Fruit fly (Drosophila melanogaster) whole organism, embryonic: ENCODE data around the gene CG4972.
A peak's percentile ranks its signal among the peaks of the same experiment; 100 is the strongest.

Source experiments
- Bgb ChIP-seq: fragments of 200-800 bp; sonication (Bioruptor generic); IDR thresholded peaks from 2 replicates; pipeline ENCODE4 v1.3.6; 2022; ENCODE audit warnings: missing biosample characterization, missing genetic modification characterization; ENCODE audit not compliant: partially characterized antibody
- CG11696 ChIP-seq: fragments of 200-800 bp; sonication (Bioruptor generic); IDR thresholded peaks from 2 replicates; pipeline ENCODE4 v1.3.6; 2022; ENCODE audit warnings: missing biosample characterization, missing genetic modification characterization
- CG14860 ChIP-seq: fragments of 200-800 bp; sonication (Bioruptor generic); IDR thresholded peaks from 3 replicates; pipeline ENCODE4 v1.3.6; 2022; ENCODE audit warnings: missing biosample characterization, missing genetic modification characterization; ENCODE audit not compliant: partially characterized antibody
- CG15514 ChIP-seq: fragments of 200-800 bp; sonication (Bioruptor generic); optimal IDR thresholded peaks from 3 replicates; lab custom pipeline; 2017; ENCODE audit warnings: missing biosample characterization, missing genetic modification characterization, mild to moderate bottlenecking, moderate library complexity, missing genetic modification reagents
- CG17385 ChIP-seq: fragments of 200-800 bp; sonication (Bioruptor generic); optimal IDR thresholded peaks from 3 replicates; lab custom pipeline; 2018; ENCODE audit warnings: missing biosample characterization, mild to moderate bottlenecking, missing genetic modification characterization
- CG17802 ChIP-seq: fragments of 200-800 bp; sonication (Bioruptor generic); optimal IDR thresholded peaks from 2 replicates; lab custom pipeline; 2018; ENCODE audit warnings: missing biosample characterization, mild to moderate bottlenecking, missing genetic modification characterization, moderate library complexity
- CG17912 ChIP-seq: fragments of 200-800 bp; sonication (Bioruptor generic); optimal IDR thresholded peaks from 2 replicates; lab custom pipeline; 2018; ENCODE audit warnings: missing biosample characterization, mild to moderate bottlenecking, missing genetic modification characterization
- CG1832 ChIP-seq: fragments of 200-800 bp; sonication (Bioruptor generic); optimal IDR thresholded peaks from 2 replicates; lab custom pipeline; 2017; ENCODE audit warnings: missing biosample characterization, mild to moderate bottlenecking, missing genetic modification characterization, inconsistent platforms
- CG18764 ChIP-seq: fragments of 200-800 bp; sonication (Bioruptor generic); optimal IDR thresholded peaks from 3 replicates; lab custom pipeline; 2016; ENCODE audit warnings: missing biosample characterization, missing genetic modification characterization
- CG3065 ChIP-seq: fragments of 200-800 bp; sonication (Bioruptor generic); optimal IDR thresholded peaks from 2 replicates; lab custom pipeline; 2016; ENCODE audit warnings: missing biosample characterization, missing genetic modification characterization
- CG31365 ChIP-seq: fragments of 200-800 bp; sonication (Bioruptor generic); optimal IDR thresholded peaks from 2 replicates; lab custom pipeline; 2018; ENCODE audit warnings: missing biosample characterization, mild to moderate bottlenecking, missing genetic modification characterization
- CG33557 ChIP-seq: fragments of 200-800 bp; sonication (Bioruptor generic); optimal IDR thresholded peaks from 2 replicates; lab custom pipeline; 2019; ENCODE audit warnings: missing biosample characterization, mild to moderate bottlenecking, missing genetic modification characterization, moderate library complexity
- CG4730 ChIP-seq: fragments of 200-800 bp; sonication (Bioruptor generic); IDR thresholded peaks from 2 replicates; pipeline ENCODE4 v1.3.6; 2022; ENCODE audit warnings: missing biosample characterization, missing genetic modification characterization
- CG5245 ChIP-seq: fragments of 200-800 bp; sonication (Bioruptor generic); optimal IDR thresholded peaks from 3 replicates; lab custom pipeline; 2016; ENCODE audit warnings: missing biosample characterization, missing genetic modification characterization
- CG6791 ChIP-seq: fragments of 200-800 bp; sonication (Bioruptor generic); IDR thresholded peaks from 3 replicates; pipeline ENCODE4 v1.3.6; 2022; ENCODE audit warnings: missing biosample characterization, missing genetic modification characterization; ENCODE audit not compliant: partially characterized antibody
- CG8765 ChIP-seq: fragments of 200-800 bp; sonication (Bioruptor generic); IDR thresholded peaks from 2 replicates; pipeline ENCODE4 v1.3.6; 2022; ENCODE audit warnings: missing biosample characterization, missing genetic modification characterization
- CG8924 ChIP-seq: fragments of 200-800 bp; optimal IDR thresholded peaks from 3 replicates; lab custom pipeline; 2019; ENCODE audit warnings: missing biosample characterization, mild to moderate bottlenecking, missing genetic modification characterization, moderate library complexity
- CG9215 ChIP-seq: fragments of 200-800 bp; sonication (Bioruptor generic); IDR thresholded peaks from 2 replicates; pipeline ENCODE4 v1.3.6; 2022; ENCODE audit warnings: missing biosample characterization, missing genetic modification characterization
- Chrac-16 ChIP-seq: fragments of 200-800 bp; sonication (Bioruptor generic); optimal IDR thresholded peaks from 3 replicates; lab custom pipeline; 2016; ENCODE audit warnings: missing biosample characterization, missing genetic modification characterization
- CoRest ChIP-seq: fragments of 200-800 bp; sonication (Bioruptor generic); optimal IDR thresholded peaks from 3 replicates; lab custom pipeline; 2018; ENCODE audit warnings: missing biosample characterization, mild to moderate bottlenecking, missing genetic modification characterization, moderate library complexity
- D19A ChIP-seq: fragments of 200-800 bp; optimal IDR thresholded peaks from 3 replicates; lab custom pipeline; 2019; ENCODE audit warnings: missing biosample characterization, mild to moderate bottlenecking, missing genetic modification characterization, moderate library complexity
- Dbx ChIP-seq: fragments of 200-800 bp; sonication (Bioruptor generic); IDR thresholded peaks from 3 replicates; pipeline ENCODE4 v1.3.6; 2022; ENCODE audit warnings: missing biosample characterization, missing genetic modification characterization
- Dfd ChIP-seq, 2 experiments: fragments of >200 bp; optimal IDR thresholded peaks; 2 replicates each; lab custom pipeline; 2017; ENCODE audit warnings: missing biosample characterization in 2 of 2, missing genetic modification characterization in 2 of 2
- E2f1 ChIP-seq: fragments of 200-800 bp; sonication (Bioruptor generic); IDR thresholded peaks from 2 replicates; pipeline ENCODE4 v1.3.6; 2022; ENCODE audit warnings: missing biosample characterization, missing genetic modification characterization
- Fer3 ChIP-seq: fragments of 200-800 bp; sonication (Bioruptor generic); optimal IDR thresholded peaks from 2 replicates; lab custom pipeline; 2018; ENCODE audit warnings: missing biosample characterization, mild to moderate bottlenecking, missing genetic modification characterization, moderate library complexity
- Hr39 ChIP-seq: fragments of >200 bp; optimal IDR thresholded peaks from 2 replicates; lab custom pipeline; 2017
- Med ChIP-seq: fragments of 200-800 bp; sonication (Bioruptor generic); peaks from one replicate; lab custom pipeline; 2016; ENCODE audit warnings: missing biosample characterization, missing genetic modification characterization, mild to moderate bottlenecking, inconsistent platforms, moderate library complexity
- Sox102F ChIP-seq: fragments of 200-800 bp; sonication (Bioruptor generic); optimal IDR thresholded peaks from 2 replicates; lab custom pipeline; 2018; ENCODE audit warnings: missing biosample characterization, mild to moderate bottlenecking, missing genetic modification characterization, moderate library complexity
- Spps ChIP-seq: fragments of 200-800 bp; sonication (Bioruptor generic); optimal IDR thresholded peaks from 2 replicates; lab custom pipeline; 2018; ENCODE audit warnings: missing biosample characterization, mild to moderate bottlenecking, missing genetic modification characterization
- Tbp ChIP-seq: fragments of >200 bp; optimal IDR thresholded peaks from 2 replicates; lab custom pipeline; 2018; ENCODE audit warnings: missing biosample characterization, missing genetic modification characterization
- Usf ChIP-seq: fragments of 200-800 bp; sonication (Bioruptor generic); optimal IDR thresholded peaks from 2 replicates; lab custom pipeline; 2017; ENCODE audit warnings: missing genotype, missing biosample characterization, missing genetic modification characterization
- ap ChIP-seq: fragments of 200-800 bp; sonication (Bioruptor generic); IDR thresholded peaks from 2 replicates; pipeline ENCODE4 v1.3.6; 2022; ENCODE audit warnings: missing biosample characterization, missing genetic modification characterization
- caup ChIP-seq: fragments of 200-800 bp; sonication (Bioruptor generic); optimal IDR thresholded peaks from 3 replicates; lab custom pipeline; 2017; ENCODE audit warnings: missing biosample characterization, mild to moderate bottlenecking, missing genetic modification characterization, moderate library complexity; ENCODE audit not compliant: severe bottlenecking
- crp ChIP-seq, 2 experiments: fragments of 200-800 bp; sonication (Bioruptor generic); optimal IDR thresholded peaks; 2 replicates in 1 of 2; 3 replicates in 1 of 2; lab custom pipeline; 2017; ENCODE audit warnings: missing biosample characterization in 2 of 2, missing genetic modification characterization in 2 of 2, mild to moderate bottlenecking in 1 of 2, moderate library complexity in 1 of 2
- dm ChIP-seq: fragments of 200-800 bp; sonication (Bioruptor generic); optimal IDR thresholded peaks from 3 replicates; lab custom pipeline; 2016; ENCODE audit warnings: missing biosample characterization, missing genetic modification characterization
- fd102C ChIP-seq: fragments of 200-800 bp; sonication (Bioruptor generic); optimal IDR thresholded peaks from 2 replicates; lab custom pipeline; 2018; ENCODE audit warnings: missing biosample characterization, mild to moderate bottlenecking, missing genetic modification characterization, moderate library complexity
- gsb-n ChIP-seq: fragments of 200-800 bp; sonication (Bioruptor generic); optimal IDR thresholded peaks from 3 replicates; lab custom pipeline; 2018; ENCODE audit warnings: missing biosample characterization, mild to moderate bottlenecking, missing genetic modification characterization
- onecut ChIP-seq: fragments of 200-800 bp; sonication (Bioruptor generic); IDR thresholded peaks from 2 replicates; pipeline ENCODE4 v1.3.6; 2022; ENCODE audit warnings: missing biosample characterization, missing genetic modification characterization
- pan ChIP-seq, 4 experiments: fragments of >200 bp in 3 of 4; fragments of 200-800 bp in 1 of 4; sonication (Bioruptor generic) in 1 of 4; optimal IDR thresholded peaks in 3 of 4; IDR thresholded peaks in 1 of 4; 2 replicates each; pipeline versions ENCODE4 v1.3.6 to Lab custom; 2017 to 2022; ENCODE audit warnings: missing biosample characterization in 2 of 4, missing genetic modification characterization in 2 of 4, mixed read lengths in 1 of 4
- pfk ChIP-seq: fragments of 200-800 bp; sonication (Bioruptor generic); optimal IDR thresholded peaks from 2 replicates; lab custom pipeline; 2018; ENCODE audit warnings: missing biosample characterization, mild to moderate bottlenecking, missing genetic modification characterization, moderate library complexity
- pzg ChIP-seq: fragments of 200-800 bp; sonication (Bioruptor generic); optimal IDR thresholded peaks from 3 replicates; lab custom pipeline; 2018; ENCODE audit warnings: missing biosample characterization, mild to moderate bottlenecking, missing genetic modification characterization, moderate library complexity
- rib ChIP-seq: fragments of 200-800 bp; sonication (Bioruptor generic); IDR thresholded peaks from 2 replicates; pipeline ENCODE4 v1.3.6; 2022; ENCODE audit warnings: missing biosample characterization, missing genetic modification characterization
- run ChIP-seq: fragments of 200-800 bp; sonication (Bioruptor generic); optimal IDR thresholded peaks from 3 replicates; lab custom pipeline; 2018; ENCODE audit warnings: missing biosample characterization, mild to moderate bottlenecking, missing genetic modification characterization
- schlank ChIP-seq: fragments of 200-800 bp; sonication (Bioruptor generic); optimal IDR thresholded peaks from 2 replicates; lab custom pipeline; 2018; ENCODE audit warnings: missing biosample characterization, mild to moderate bottlenecking, missing genetic modification characterization
- sim ChIP-seq: fragments of 200-800 bp; sonication (Bioruptor generic); IDR thresholded peaks from 2 replicates; pipeline ENCODE4 v1.3.6; 2022; ENCODE audit warnings: missing biosample characterization, missing genetic modification characterization
- sna ChIP-seq: fragments of 200-800 bp; sonication (Bioruptor generic); IDR thresholded peaks from 2 replicates; pipeline ENCODE4 v1.3.6; 2022; ENCODE audit warnings: missing biosample characterization, missing genetic modification characterization; ENCODE audit not compliant: partially characterized antibody
- tgo ChIP-seq: fragments of 200-800 bp; sonication (Bioruptor generic); IDR thresholded peaks from 3 replicates; pipeline ENCODE4 v1.3.6; 2022; ENCODE audit warnings: missing biosample characterization, missing genetic modification characterization
- tll ChIP-seq, 2 experiments: fragments of 200-800 bp in 1 of 2; fragments of >200 bp in 1 of 2; sonication (Bioruptor generic) in 1 of 2; optimal IDR thresholded peaks; 2 replicates each; lab custom pipeline; 2017 to 2019; ENCODE audit warnings: missing biosample characterization in 2 of 2, missing genetic modification characterization in 2 of 2, mild to moderate bottlenecking in 1 of 2, moderate library complexity in 1 of 2
- trem ChIP-seq: fragments of 200-800 bp; optimal IDR thresholded peaks from 3 replicates; lab custom pipeline; 2019; ENCODE audit warnings: missing biosample characterization, mild to moderate bottlenecking, missing genetic modification characterization, moderate library complexity

The CG4972 gene

DNA sequence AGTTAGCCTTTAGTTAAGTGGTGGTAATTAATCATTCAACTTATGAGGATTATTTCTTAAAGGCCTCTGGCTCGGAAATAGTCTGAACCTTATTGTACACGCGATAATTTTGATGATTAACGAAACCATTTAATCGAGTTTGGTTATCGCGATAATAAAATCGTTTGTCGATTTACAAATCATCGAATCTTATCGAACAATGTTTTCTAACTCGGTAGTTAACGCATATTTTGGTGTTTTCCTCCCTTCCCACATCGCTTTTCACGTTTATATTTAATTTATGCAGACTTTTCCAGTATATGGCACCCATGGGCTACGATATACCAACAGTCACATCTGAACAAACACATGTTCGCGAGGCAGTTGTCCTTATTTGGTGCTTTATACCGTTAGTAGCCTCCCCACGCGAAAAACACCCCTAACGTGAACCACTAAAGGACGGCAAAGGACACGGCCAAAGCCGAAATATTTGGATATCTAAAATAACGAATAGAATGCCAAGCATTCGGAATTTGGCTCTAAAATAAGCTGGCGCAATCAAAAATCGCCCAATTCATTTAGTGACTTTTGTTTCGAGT lies 29.5 kb downstream of the CG4972 start, which contains the start of gene Frmd5 (continued):
- TF ChIP-seq sim (GFP tag; lab: Robert Waterston, UW) (no peak), Bgb (GFP tag; lab: Robert Waterston, UW) (0 out of 2 replicates have a peak, but pooled peaks have one; percentile 7), Med (GFP tag; lab: Kevin White, UChicago) (peak; percentile 23), pan (optimal IDR thresholded peaks at IDR 0.05; lab: Kevin White, UChicago) (no peak), pan (GFP tag; optimal IDR thresholded peaks at IDR 0.05 in 1 of 2, IDR thresholded peaks at IDR 0.05 in 1 of 2) (no peak), tll (GFP tag; optimal IDR thresholded peaks at IDR 0.05; lab: Kevin White, UChicago) (no peak), crp (GFP tag; optimal IDR thresholded peaks at IDR 0.05; lab: Kevin White, UChicago) (peak in 1 of 2 experiments; percentile 54), Hr39 (no peak), CG4730 (GFP tag; lab: Robert Waterston, UW) (no peak), CG5245 (GFP tag; lab: Kevin White, UChicago) (no peak), Tbp (GFP tag; lab: Kevin White, UChicago) (no peak), CG1832 (no peak), CG8765 (no peak), D19A (tag; lab: Kevin White, UChicago) (no peak), CG18764 (no peak), fd102C (GFP tag; lab: Kevin White, UChicago) (no peak), pzg (GFP tag; lab: Kevin White, UChicago) (peak; percentile 22), CG11696 (GFP tag; lab: Robert Waterston, UW) (no peak), dm (GFP tag; lab: Kevin White, UChicago) (no peak), CoRest (tag; lab: Kevin White, UChicago) (no peak), sna (GFP tag; lab: Robert Waterston, UW) (peak; percentile 44; the same call in 1 of the 2 replicates), CG9215 (GFP tag; lab: Robert Waterston, UW) (no peak), CG8924 (no peak), CG33557 (GFP tag; lab: Kevin White, UChicago) (no peak), Sox102F (GFP tag; lab: Kevin White, UChicago) (no peak), CG17802 (tag; lab: Kevin White, UChicago) (no peak), CG14860 (peak; percentile 65), trem (tag; lab: Kevin White, UChicago) (no peak), Spps (tag; lab: Kevin White, UChicago) (no peak), CG31365 (tag; lab: Kevin White, UChicago) (no peak), Usf (no peak), run (tag; lab: Kevin White, UChicago) (no peak), CG6791 (peak; percentile 55; the same call in 2 of the 3 replicates), ap (GFP tag; lab: Robert Waterston, UW) (no peak), Chrac-16 (GFP tag; lab: Kevin White, UChicago) (no peak), caup (GFP tag; lab: Kevin White, UChicago) (no peak), CG17912 (GFP tag; lab: Kevin White, UChicago) (no peak), CG15514 (peak; percentile 74), rib (no peak), Dbx (no peak), CG17385 (GFP tag; lab: Kevin White, UChicago) (no peak), onecut (GFP tag; lab: Robert Waterston, UW) (no peak), schlank (tag; lab: Kevin White, UChicago) (no peak), tgo (no peak), E2f1 (GFP tag; lab: Robert Waterston, UW) (no peak), pfk (GFP tag; lab: Kevin White, UChicago) (no peak), Fer3 (tag; lab: Kevin White, UChicago) (no peak), gsb-n (tag; lab: Kevin White, UChicago) (no peak), CG3065 (GFP tag; lab: Kevin White, UChicago) (no peak), Dfd (GFP tag; optimal IDR thresholded peaks at IDR 0.05; lab: Kevin White, UChicago) (no peak)
